Fruit fly (Drosophila melanogaster) Kc167 (cell line): Measurements from ENCODE around the gene MFS9.

Experiments used
- Myc ChIP-seq: fragments of >200 bp; optimal IDR thresholded peaks from 2 replicates; lab custom pipeline; 2017; ENCODE audit warnings: missing external identifiers
- Sin3A ChIP-seq: fragments of >200 bp; optimal IDR thresholded peaks from 2 replicates; lab custom pipeline; 2018; ENCODE audit warnings: missing external identifiers
- h ChIP-seq: fragments of >200 bp; optimal IDR thresholded peaks from 3 replicates; lab custom pipeline; 2018; ENCODE audit warnings: missing external identifiers
- insv ChIP-seq: fragments of >200 bp; optimal IDR thresholded peaks from 3 replicates; lab custom pipeline; 2018; ENCODE audit warnings: missing external identifiers
- psq ChIP-seq: fragments of >200 bp; optimal IDR thresholded peaks from 2 replicates; lab custom pipeline; 2017; ENCODE audit warnings: missing external identifiers
- ttk ChIP-seq: sonication (Bioruptor generic); optimal IDR thresholded peaks from 2 replicates; lab custom pipeline; 2017; ENCODE audit warnings: missing external identifiers

DNA sequence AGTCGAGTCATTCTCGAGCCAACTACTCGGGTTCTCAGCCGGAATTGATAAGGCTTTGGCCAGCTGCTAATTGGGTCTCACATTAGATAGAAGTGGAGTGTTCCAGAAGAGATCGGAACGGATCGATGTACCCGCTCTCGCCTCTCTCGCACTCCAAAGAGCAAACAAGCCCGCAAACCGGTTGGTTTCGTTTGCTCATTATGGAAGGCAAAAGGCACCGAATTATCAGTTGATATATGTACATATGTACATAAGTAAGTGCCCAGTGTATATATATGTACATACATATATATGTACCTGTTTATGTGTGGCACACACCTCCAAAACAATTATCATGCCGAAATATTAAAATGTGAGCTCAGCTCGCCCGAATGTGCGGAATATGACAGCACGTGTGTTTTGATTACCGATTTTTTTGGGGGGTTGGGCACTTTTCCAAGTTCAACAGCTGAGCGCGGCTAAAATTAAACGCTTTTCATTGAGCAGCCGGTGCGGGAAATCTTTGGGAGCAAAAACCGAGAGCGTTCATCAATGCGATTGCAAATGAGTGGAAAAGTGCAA is 43.5 kb upstream of the MFS9 start:
- TF ChIP-seq psq (lab: Kevin White, UChicago), result no peak
- no peak for TF ChIP-seq Sin3A (lab: Kevin White, UChicago)
- no peak for TF ChIP-seq h (lab: Kevin White, UChicago)
- no peak for TF ChIP-seq ttk
- no peak for TF ChIP-seq insv (lab: Kevin White, UChicago)
- no peak for TF ChIP-seq Myc
